Worm (Caenorhabditis elegans) whole organism, L1 larva: ENCODE results near the gene cest-9.2.

Experiments
- ama-1 ChIP-seq: fragments of 150-350 bp; optimal IDR thresholded peaks from 2 replicates; lab custom pipeline; 2014
- ceh-8 ChIP-seq: fragments of 200-800 bp; sonication (Bioruptor generic); optimal IDR thresholded peaks from 2 replicates; lab custom pipeline; 2018; ENCODE audit warnings: mild to moderate bottlenecking, missing genetic modification characterization, moderate library complexity, missing compliant biosample characterization
- ceh-82 ChIP-seq, 3 experiments: fragments of 150-350 bp in 1 of 3; sonication (generic microtip) in 2 of 3; optimal IDR thresholded peaks; 2 replicates each; lab custom pipeline; 2014 to 2017; ENCODE audit warnings: missing biosample characterization in 3 of 3, missing genetic modification characterization in 3 of 3
- ceh-88 ChIP-seq: fragments of 200-800 bp; sonication (Bioruptor generic); IDR thresholded peaks from 2 replicates; pipeline ENCODE4 v1.3.6; 2022; ENCODE audit warnings: missing genetic modification characterization, missing compliant biosample characterization
- ces-1 ChIP-seq: fragments of 150-350 bp; optimal IDR thresholded peaks from 2 replicates; lab custom pipeline; 2014; ENCODE audit warnings: missing biosample characterization, missing genetic modification reagents, missing genetic modification characterization
- fkh-10 ChIP-seq: sonication (generic microtip); optimal IDR thresholded peaks from 2 replicates; lab custom pipeline; 2017; ENCODE audit warnings: missing biosample characterization, missing genetic modification reagents, missing genetic modification characterization
- fos-1 ChIP-seq: fragments of 150-350 bp; optimal IDR thresholded peaks from 2 replicates; lab custom pipeline; 2014; ENCODE audit warnings: missing biosample characterization, missing genetic modification characterization
- jun-1 ChIP-seq: fragments of 150-350 bp; optimal IDR thresholded peaks from 2 replicates; lab custom pipeline; 2014; ENCODE audit warnings: missing biosample characterization, missing genetic modification reagents, missing genetic modification characterization
- lin-39 ChIP-seq: fragments of 150-350 bp; optimal IDR thresholded peaks from 2 replicates; lab custom pipeline; 2014; ENCODE audit warnings: missing biosample characterization, missing genetic modification reagents, missing genetic modification characterization
- lir-3 ChIP-seq: sonication (generic microtip); optimal IDR thresholded peaks from 2 replicates; lab custom pipeline; 2016; ENCODE audit warnings: mild to moderate bottlenecking, missing genetic modification characterization, moderate library complexity, missing compliant biosample characterization; ENCODE audit not compliant: poor library complexity
- nhr-47 ChIP-seq: sonication (generic microtip); optimal IDR thresholded peaks from 2 replicates; lab custom pipeline; 2016; ENCODE audit warnings: mild to moderate bottlenecking, missing genetic modification characterization, moderate library complexity, missing compliant biosample characterization
- tbx-2 ChIP-seq: sonication (generic microtip); optimal IDR thresholded peaks from 2 replicates; lab custom pipeline; 2016; ENCODE audit warnings: missing genetic modification characterization, missing compliant biosample characterization
- zip-4 ChIP-seq: fragments of 200-800 bp; sonication (Bioruptor generic); optimal IDR thresholded peaks from 2 replicates; lab custom pipeline; 2018; ENCODE audit warnings: mild to moderate bottlenecking, missing genetic modification characterization, moderate library complexity, missing compliant biosample characterization
- ztf-11 ChIP-seq, 2 experiments: sonication (generic microtip); optimal IDR thresholded peaks; 2 replicates each; lab custom pipeline; 2016 to 2017; ENCODE audit warnings: missing genetic modification characterization in 2 of 2, missing biosample characterization in 1 of 2, missing compliant biosample characterization in 1 of 2

ce11 chrX:12178351-12179089 lies 43.4 kb upstream of the cest-9.2 start:
- TF ChIP-seq tbx-2 (tag; lab: Kevin White, UChicago): no peak
- no peak for TF ChIP-seq ceh-82 (tag; optimal IDR thresholded peaks at IDR 0.05; lab: Kevin White, UChicago)
- no peak for TF ChIP-seq fos-1 (tag; lab: Kevin White, UChicago)
- no peak for TF ChIP-seq ama-1 (lab: Kevin White, UChicago)
- no peak for TF ChIP-seq ceh-8 (GFP tag; lab: Kevin White, UChicago)
- TF ChIP-seq zip-4 (GFP tag; lab: Kevin White, UChicago): no peak
- no peak for TF ChIP-seq ztf-11 (tag; optimal IDR thresholded peaks at IDR 0.05; lab: Kevin White, UChicago)
- no peak for TF ChIP-seq lir-3 (tag; lab: Kevin White, UChicago)
- TF ChIP-seq nhr-47 (tag; lab: Kevin White, UChicago): no peak
- no peak for TF ChIP-seq ces-1 (GFP tag; lab: Kevin White, UChicago)
- TF ChIP-seq fkh-10 (GFP tag; lab: Kevin White, UChicago): no peak
- TF ChIP-seq ceh-88 (GFP tag; lab: Robert Waterston, UW): no peak
- TF ChIP-seq jun-1 (tag; lab: Kevin White, UChicago): no peak
- no peak for TF ChIP-seq lin-39 (tag; lab: Kevin White, UChicago)
